Fruit fly (Drosophila melanogaster) whole organism, prepupa: ENCODE results near the gene Septin4.

Experiments
- CG10631 ChIP-seq: fragments of 200-800 bp; sonication (Bioruptor generic); optimal IDR thresholded peaks from 2 replicates; lab custom pipeline; 2016; ENCODE audit warnings: missing biosample characterization, missing genetic modification characterization
- CG3919 ChIP-seq: fragments of 200-800 bp; sonication (Bioruptor generic); optimal IDR thresholded peaks from 3 replicates; lab custom pipeline; 2016; ENCODE audit warnings: missing biosample characterization, missing genetic modification characterization
- CG8632 ChIP-seq: fragments of 200-800 bp; sonication (Bioruptor generic); optimal IDR thresholded peaks from 3 replicates; lab custom pipeline; 2016; ENCODE audit warnings: missing biosample characterization, missing genetic modification characterization
- CG9139 ChIP-seq: fragments of 200-800 bp; sonication (Bioruptor generic); optimal IDR thresholded peaks from 3 replicates; lab custom pipeline; 2017; ENCODE audit warnings: missing biosample characterization, mild to moderate bottlenecking, missing genetic modification characterization
- Eip93F ChIP-seq: fragments of 200-800 bp; sonication (Bioruptor generic); optimal IDR thresholded peaks from 2 replicates; lab custom pipeline; 2016; ENCODE audit warnings: missing biosample characterization, mild to moderate bottlenecking, missing genetic modification characterization
- Hr39 ChIP-seq: fragments of 200-800 bp; sonication (Bioruptor generic); optimal IDR thresholded peaks from 2 replicates; lab custom pipeline; 2016; ENCODE audit warnings: missing biosample characterization, missing genetic modification characterization
- Hr4 ChIP-seq: fragments of 200-800 bp; sonication (Bioruptor generic); optimal IDR thresholded peaks from 3 replicates; lab custom pipeline; 2016; ENCODE audit warnings: missing biosample characterization, missing genetic modification characterization
- Smox ChIP-seq: fragments of 200-800 bp; sonication (Bioruptor generic); optimal IDR thresholded peaks from 3 replicates; lab custom pipeline; 2016; ENCODE audit warnings: missing biosample characterization, missing genetic modification characterization
- lz ChIP-seq: fragments of 200-800 bp; sonication (Bioruptor generic); optimal IDR thresholded peaks from 3 replicates; lab custom pipeline; 2016; ENCODE audit warnings: missing biosample characterization, missing genetic modification characterization

DNA sequence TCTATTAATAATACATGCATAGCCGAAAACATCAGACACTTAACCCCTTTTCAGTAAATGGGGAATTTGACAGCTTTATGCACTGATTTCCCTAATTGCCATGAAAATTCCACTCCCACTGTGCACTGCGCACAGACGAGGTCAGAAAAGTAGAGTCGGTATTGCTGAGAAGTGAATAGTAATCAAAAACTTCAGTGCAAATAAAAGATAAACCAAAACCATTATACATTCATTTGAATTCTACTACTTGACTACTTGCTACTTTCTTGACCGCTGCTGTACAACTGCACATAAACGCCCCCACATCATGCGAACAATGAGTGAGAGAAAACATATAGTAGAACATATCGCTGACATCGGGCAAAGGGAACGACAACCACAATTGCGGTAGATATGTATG is 3.5 kb downstream of the Septin4 start:
- TF ChIP-seq Smox (GFP tag; lab: Kevin White, UChicago): peak; percentile 61
- peak; percentile 87 for TF ChIP-seq Hr4
- peak; percentile 63 for TF ChIP-seq lz (GFP tag; lab: Kevin White, UChicago)
- peak; percentile 66 for TF ChIP-seq CG10631 (GFP tag; lab: Kevin White, UChicago)
- peak; percentile 11 for TF ChIP-seq CG9139 (GFP tag; lab: Kevin White, UChicago)
- peak; percentile 55 for TF ChIP-seq CG8632 (GFP tag; lab: Kevin White, UChicago)
- no peak for TF ChIP-seq Eip93F (GFP tag; lab: Kevin White, UChicago)
- peak; percentile 81 for TF ChIP-seq Hr39
- TF ChIP-seq CG3919 (GFP tag; lab: Kevin White, UChicago): peak; percentile 78
